Worm (Caenorhabditis elegans) whole organism, young adult: Measurements from ENCODE around the gene math-13.
A peak's percentile ranks its signal among the peaks of the same experiment; 100 is the strongest.

Experiments
- B0035.1 ChIP-seq: sonication (generic microtip); optimal IDR thresholded peaks from 2 replicates; lab custom pipeline; 2016; ENCODE audit warnings: missing genetic modification characterization, mild to moderate bottlenecking, missing compliant biosample characterization, missing genotype, missing genetic modification reagents
- C06A6.2 ChIP-seq: fragments of 200-800 bp; sonication (Bioruptor generic); conservative IDR thresholded peaks from 2 replicates; pipeline ENCODE4 v1.3.6; 2022; ENCODE audit warnings: missing genetic modification characterization, missing compliant biosample characterization
- D2030.7 ChIP-seq: fragments of 200-800 bp; sonication (Bioruptor generic); IDR thresholded peaks from 2 replicates; pipeline ENCODE4 v1.3.6; 2022; ENCODE audit warnings: missing genetic modification reagents, missing genetic modification characterization, missing compliant biosample characterization
- F10E7.11 ChIP-seq: sonication (generic microtip); optimal IDR thresholded peaks from 2 replicates; lab custom pipeline; 2017; ENCODE audit warnings: mild to moderate bottlenecking, missing genetic modification characterization, moderate library complexity, missing compliant biosample characterization
- F37B4.10 ChIP-seq: fragments of 200-800 bp; sonication (Bioruptor generic); IDR thresholded peaks from 2 replicates; pipeline ENCODE4 v1.3.6; 2022; ENCODE audit warnings: missing genetic modification characterization, missing compliant biosample characterization
- F52B5.7 ChIP-seq: sonication (generic microtip); optimal IDR thresholded peaks from 2 replicates; lab custom pipeline; 2016; ENCODE audit warnings: mild to moderate bottlenecking, missing genetic modification characterization, missing compliant biosample characterization
- F57A8.1 ChIP-seq: fragments of 200-800 bp; sonication (Bioruptor generic); optimal IDR thresholded peaks from 2 replicates; lab custom pipeline; 2018; ENCODE audit warnings: mild to moderate bottlenecking, missing genetic modification characterization, moderate library complexity, missing compliant biosample characterization
- K11D2.4 ChIP-seq: fragments of 200-800 bp; sonication (Bioruptor generic); IDR thresholded peaks from 2 replicates; pipeline ENCODE4 v1.3.6; 2022; ENCODE audit warnings: missing genetic modification reagents, missing genetic modification characterization, missing compliant biosample characterization
- Y53G8AR.9 ChIP-seq: fragments of 200-800 bp; sonication (Bioruptor generic); conservative IDR thresholded peaks from 2 replicates; pipeline ENCODE4 v1.3.6; 2022; ENCODE audit warnings: missing genetic modification reagents, missing genetic modification characterization, missing compliant biosample characterization
- Y95B8A.8 ChIP-seq: fragments of 200-800 bp; sonication (Bioruptor generic); IDR thresholded peaks from 2 replicates; pipeline ENCODE4 v1.3.6; 2022; ENCODE audit warnings: missing genetic modification reagents, missing genetic modification characterization, missing compliant biosample characterization
- athp-1 ChIP-seq: sonication (generic microtip); optimal IDR thresholded peaks from 2 replicates; lab custom pipeline; 2017; ENCODE audit warnings: mild to moderate bottlenecking, missing genetic modification characterization, missing compliant biosample characterization
- attf-3 ChIP-seq: fragments of 200-800 bp; sonication (Bioruptor generic); conservative IDR thresholded peaks from 2 replicates; pipeline ENCODE4 v1.3.6; 2022; ENCODE audit warnings: missing genetic modification reagents, missing genetic modification characterization, missing compliant biosample characterization
- attf-5 ChIP-seq: fragments of 200-800 bp; sonication (Bioruptor generic); optimal IDR thresholded peaks from 2 replicates; lab custom pipeline; 2018; ENCODE audit warnings: mild to moderate bottlenecking, missing genetic modification characterization, missing compliant biosample characterization
- bed-2 ChIP-seq: fragments of 200-800 bp; sonication (Bioruptor generic); IDR thresholded peaks from 2 replicates; pipeline ENCODE4 v1.3.6; 2022; ENCODE audit warnings: missing genetic modification reagents, missing genetic modification characterization, missing compliant biosample characterization
- ccch-3 ChIP-seq: fragments of 200-800 bp; sonication (Bioruptor generic); optimal IDR thresholded peaks from 2 replicates; lab custom pipeline; 2018; ENCODE audit warnings: mild to moderate bottlenecking, missing genetic modification characterization, missing compliant biosample characterization
- cebp-1 ChIP-seq, 2 experiments: fragments of 200-800 bp in 1 of 2; sonication (Bioruptor generic) in 1 of 2; sonication (generic microtip) in 1 of 2; IDR thresholded peaks in 1 of 2; optimal IDR thresholded peaks in 1 of 2; 2 replicates each; pipeline versions ENCODE4 v1.3.6 to Lab custom; 2017 to 2022; ENCODE audit warnings: missing compliant biosample characterization in 2 of 2, missing genetic modification characterization in 2 of 2, mild to moderate bottlenecking in 1 of 2, missing genetic modification reagents in 1 of 2, moderate library complexity in 1 of 2
- cebp-2 ChIP-seq: fragments of 200-800 bp; sonication (Bioruptor generic); IDR thresholded peaks from 2 replicates; pipeline ENCODE4 v1.3.6; 2022; ENCODE audit warnings: missing genetic modification characterization, missing compliant biosample characterization
- ceh-100 ChIP-seq: fragments of 200-800 bp; sonication (Bioruptor generic); IDR thresholded peaks from 2 replicates; pipeline ENCODE4 v1.3.6; 2022; ENCODE audit warnings: missing genetic modification reagents, missing genetic modification characterization, missing compliant biosample characterization
- ceh-27 ChIP-seq: fragments of 200-800 bp; sonication (Bioruptor generic); optimal IDR thresholded peaks from 2 replicates; lab custom pipeline; 2018; ENCODE audit warnings: mild to moderate bottlenecking, missing genetic modification characterization, moderate library complexity, missing compliant biosample characterization
- ceh-58 ChIP-seq: fragments of 200-800 bp; sonication (Bioruptor generic); IDR thresholded peaks from 2 replicates; pipeline ENCODE4 v1.3.6; 2022; ENCODE audit warnings: missing genetic modification characterization, missing compliant biosample characterization
- ets-4 ChIP-seq: fragments of 200-800 bp; sonication (Bioruptor generic); optimal IDR thresholded peaks from 2 replicates; lab custom pipeline; 2018; ENCODE audit warnings: mild to moderate bottlenecking, missing genetic modification characterization, missing compliant biosample characterization
- hmg-1.2 ChIP-seq: fragments of 200-800 bp; sonication (Bioruptor generic); IDR thresholded peaks from 2 replicates; pipeline ENCODE4 v1.3.6; 2022; ENCODE audit warnings: missing genetic modification reagents, missing genetic modification characterization, missing compliant biosample characterization
- lin-40 ChIP-seq: sonication (generic microtip); optimal IDR thresholded peaks from 2 replicates; lab custom pipeline; 2016; ENCODE audit warnings: missing genetic modification characterization, mild to moderate bottlenecking, missing compliant biosample characterization, missing genotype, missing genetic modification reagents
- lin-54 ChIP-seq: fragments of 200-800 bp; sonication (Bioruptor generic); optimal IDR thresholded peaks from 2 replicates; lab custom pipeline; 2018; ENCODE audit warnings: mild to moderate bottlenecking, missing genetic modification characterization, missing compliant biosample characterization
- lsy-27 ChIP-seq: sonication (generic microtip); optimal IDR thresholded peaks from 2 replicates; lab custom pipeline; 2017; ENCODE audit warnings: missing genetic modification characterization, mild to moderate bottlenecking, missing compliant biosample characterization, antibody characterized with exemption, missing genotype, borderline replicate concordance; ENCODE audit not compliant: insufficient read depth
- madf-6 ChIP-seq: fragments of 200-800 bp; sonication (Bioruptor generic); IDR thresholded peaks from 2 replicates; pipeline ENCODE4 v1.3.6; 2022; ENCODE audit warnings: missing genetic modification reagents, missing genetic modification characterization, missing compliant biosample characterization
- mxl-1 ChIP-seq: sonication (generic microtip); optimal IDR thresholded peaks from 2 replicates; lab custom pipeline; 2016; ENCODE audit warnings: missing genetic modification characterization, missing compliant biosample characterization
- nhr-120 ChIP-seq: fragments of 200-800 bp; sonication (Bioruptor generic); IDR thresholded peaks from 2 replicates; pipeline ENCODE4 v1.3.6; 2022; ENCODE audit warnings: missing genetic modification characterization, missing compliant biosample characterization
- nhr-179 ChIP-seq: sonication (generic microtip); optimal IDR thresholded peaks from 2 replicates; lab custom pipeline; 2016; ENCODE audit warnings: mild to moderate bottlenecking, missing genetic modification characterization, missing compliant biosample characterization
- nhr-80 ChIP-seq: sonication (generic microtip); optimal IDR thresholded peaks from 2 replicates; lab custom pipeline; 2016; ENCODE audit warnings: missing genetic modification characterization, missing compliant biosample characterization
- rcor-1 ChIP-seq: fragments of 200-800 bp; sonication (Bioruptor generic); IDR thresholded peaks from 2 replicates; pipeline ENCODE4 v1.3.6; 2022; ENCODE audit warnings: missing genetic modification reagents, missing genetic modification characterization, missing compliant biosample characterization
- rpc-1 ChIP-seq, 2 experiments: fragments of 150-350 bp in 1 of 2; sonication (generic microtip) in 1 of 2; optimal IDR thresholded peaks; 2 replicates each; lab custom pipeline; 2014 to 2018; ENCODE audit warnings: missing biosample characterization in 1 of 2, missing genetic modification characterization in 1 of 2, missing genetic modification reagents in 1 of 2, missing genotype in 1 of 2
- somi-1 ChIP-seq: fragments of 200-800 bp; sonication (Bioruptor generic); optimal IDR thresholded peaks from 2 replicates; lab custom pipeline; 2018; ENCODE audit warnings: mild to moderate bottlenecking, missing genetic modification characterization, missing compliant biosample characterization
- tbp1 ChIP-seq: fragments of 200-800 bp; sonication (Bioruptor generic); optimal IDR thresholded peaks from 2 replicates; lab custom pipeline; 2018; ENCODE audit warnings: mild to moderate bottlenecking, missing genetic modification characterization, missing compliant biosample characterization
- tbx-9 ChIP-seq: sonication (generic microtip); optimal IDR thresholded peaks from 2 replicates; lab custom pipeline; 2016; ENCODE audit warnings: borderline replicate concordance, missing genetic modification characterization, inconsistent platforms, missing compliant biosample characterization
- unc-130 ChIP-seq: sonication (generic microtip); optimal IDR thresholded peaks from 2 replicates; lab custom pipeline; 2016; ENCODE audit warnings: missing genetic modification reagents, missing genetic modification characterization, missing compliant biosample characterization
- zim-3 ChIP-seq: sonication (generic microtip); optimal IDR thresholded peaks from 2 replicates; lab custom pipeline; 2017; ENCODE audit warnings: mild to moderate bottlenecking, missing genetic modification characterization, moderate library complexity, missing compliant biosample characterization
- ztf-22 ChIP-seq: fragments of 200-800 bp; sonication (Bioruptor generic); optimal IDR thresholded peaks from 2 replicates; lab custom pipeline; 2018; ENCODE audit warnings: mild to moderate bottlenecking, missing genetic modification characterization, moderate library complexity, missing compliant biosample characterization
- ztf-3 ChIP-seq: fragments of 200-800 bp; sonication (Bioruptor generic); optimal IDR thresholded peaks from 2 replicates; lab custom pipeline; 2018; ENCODE audit warnings: mild to moderate bottlenecking, missing genetic modification characterization, missing compliant biosample characterization

The math-13 gene

DNA sequence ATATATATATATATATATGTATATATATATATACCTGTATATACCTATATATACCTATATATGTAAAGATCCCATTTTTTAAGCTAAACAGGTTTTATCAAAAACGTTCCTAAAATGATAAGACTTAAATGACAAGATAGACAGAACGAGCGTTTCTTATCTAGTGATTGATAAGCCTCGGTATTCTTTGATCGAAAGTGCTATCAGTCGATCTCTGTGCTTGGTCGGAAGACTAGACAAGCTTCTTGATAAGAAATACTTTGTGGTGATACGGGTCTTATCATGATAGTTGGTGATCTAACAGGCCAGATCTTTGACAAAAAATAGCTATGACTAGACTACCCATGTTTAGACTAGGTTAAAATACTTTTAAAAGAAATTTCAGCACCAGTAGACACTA is 24.0 kb upstream of the math-13 start (continued):
- no peak for TF ChIP-seq nhr-179 (tag; lab: Kevin White, UChicago)
- TF ChIP-seq Y95B8A.8 = no peak
- no peak for TF ChIP-seq zim-3 (tag; lab: Kevin White, UChicago)
- no peak for TF ChIP-seq F57A8.1 (GFP tag; lab: Kevin White, UChicago)
- no peak for TF ChIP-seq ztf-3 (GFP tag; lab: Kevin White, UChicago)
- TF ChIP-seq D2030.7 (GFP tag; lab: Robert Waterston, UW) = no peak
- no peak for TF ChIP-seq athp-1 (tag; lab: Kevin White, UChicago)
- TF ChIP-seq B0035.1 (tag; lab: Kevin White, UChicago) = no peak
- no peak for TF ChIP-seq cebp-2 (GFP tag; lab: Robert Waterston, UW)
- TF ChIP-seq rpc-1 (optimal IDR thresholded peaks at IDR 0.05; lab: Kevin White, UChicago) = no peak
- no peak for TF ChIP-seq rpc-1 (tag; optimal IDR thresholded peaks at IDR 0.05; lab: Kevin White, UChicago)
- TF ChIP-seq tbp1 = peak; percentile 42
- no peak for TF ChIP-seq hmg-1.2 (GFP tag; lab: Robert Waterston, UW)
- TF ChIP-seq ceh-58 (GFP tag; lab: Robert Waterston, UW) = no peak
- no peak for TF ChIP-seq lin-40
- TF ChIP-seq C06A6.2 (GFP tag; lab: Robert Waterston, UW) = no peak
- no peak for TF ChIP-seq rcor-1
- no peak for TF ChIP-seq mxl-1
- TF ChIP-seq nhr-120 = no peak
- peak; percentile 85 for TF ChIP-seq ets-4
- TF ChIP-seq somi-1 (GFP tag; lab: Kevin White, UChicago) = no peak
- TF ChIP-seq lin-54 (GFP tag; lab: Kevin White, UChicago) = no peak
- TF ChIP-seq attf-5 (GFP tag; lab: Kevin White, UChicago) = no peak
- no peak for TF ChIP-seq ccch-3
- no peak for TF ChIP-seq unc-130
- no peak for TF ChIP-seq attf-3 (GFP tag; lab: Robert Waterston, UW)
- no peak for TF ChIP-seq bed-2
- peak; percentile 91 for TF ChIP-seq nhr-80
- TF ChIP-seq, all 124 proteins: peak for 9

DNA sequence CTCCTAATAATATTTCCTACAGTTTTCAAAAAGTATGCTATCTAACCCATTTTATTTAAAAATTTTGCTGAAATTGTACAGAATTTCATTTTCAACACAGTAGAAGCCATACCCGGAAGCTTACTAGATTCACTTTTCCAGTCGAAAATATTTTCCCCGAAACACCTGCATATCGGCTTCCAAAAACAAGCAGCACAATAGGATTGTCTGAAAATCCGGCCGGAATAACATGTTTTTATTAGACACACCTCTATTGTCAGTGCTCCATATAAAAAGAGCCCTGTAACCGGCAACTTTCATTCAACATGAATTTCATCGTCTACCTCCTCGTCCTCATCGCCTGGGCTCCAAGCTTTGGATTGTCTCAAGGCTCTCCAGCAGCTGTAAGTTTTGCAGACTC is 23.3 kb upstream of the math-13 start, which contains the start of gene C52E2.2:
C52E2.2 (plus strand) TSS at position 301 of the 400 bp plus-strand sequence.
- TF ChIP-seq tbx-9 (tag; lab: Kevin White, UChicago) (no peak), ceh-100 (GFP tag; lab: Robert Waterston, UW) (no peak), F37B4.10 (no peak), cebp-1 (GFP tag; IDR thresholded peaks at IDR 0.05; lab: Robert Waterston, UW) (no peak), cebp-1 (tag; optimal IDR thresholded peaks at IDR 0.05; lab: Kevin White, UChicago) (no peak), madf-6 (GFP tag; lab: Robert Waterston, UW) (no peak), Y53G8AR.9 (GFP tag; lab: Robert Waterston, UW) (no peak), K11D2.4 (GFP tag; lab: Robert Waterston, UW) (no peak), zim-3 (tag; lab: Kevin White, UChicago) (no peak), rcor-1 (no peak), ztf-22 (GFP tag; lab: Kevin White, UChicago) (no peak), bed-2 (no peak), lsy-27 (tag; lab: Kevin White, UChicago) (no peak), F10E7.11 (tag; lab: Kevin White, UChicago) (no peak), ceh-27 (GFP tag; lab: Kevin White, UChicago) (no peak), attf-3 (GFP tag; lab: Robert Waterston, UW) (no peak), F52B5.7 (tag; lab: Kevin White, UChicago) (no peak)
